Fruit fly (Drosophila melanogaster) whole organism: ENCODE measurements around the gene GNBP1.

Experiments used
- CG8478 ChIP-seq: fragments of >200 bp; optimal IDR thresholded peaks from 2 replicates; lab custom pipeline; 2018; ENCODE audit warnings: inconsistent platforms
- Dll ChIP-seq: fragments of >200 bp; optimal IDR thresholded peaks from 2 replicates; lab custom pipeline; 2017
- EcR ChIP-seq, 2 experiments: fragments of >200 bp; optimal IDR thresholded peaks; 2 replicates each; lab custom pipeline; 2017; ENCODE audit warnings: missing biosample characterization in 2 of 2, missing genetic modification characterization in 2 of 2, missing genetic modification reagents in 2 of 2
- pan ChIP-seq: fragments of >200 bp; optimal IDR thresholded peaks from 2 replicates; lab custom pipeline; 2017
- psq ChIP-seq: fragments of >200 bp; optimal IDR thresholded peaks from 2 replicates; lab custom pipeline; 2017
- usp ChIP-seq: fragments of >200 bp; optimal IDR thresholded peaks from 2 replicates; lab custom pipeline; 2017; ENCODE audit warnings: missing biosample characterization, missing genetic modification characterization, mixed read lengths

The GNBP1 gene

dm6 chr3L:18693887-18694286 is 18.3 kb downstream of the GNBP1 start, which contains the start of gene CG6893:
Gene CG6893 (plus strand): TSS chr3L:18694187.
- TF ChIP-seq usp (GFP tag; lab: Kevin White, UChicago): no peak
- no peak for TF ChIP-seq pan (lab: Kevin White, UChicago)
- no peak for TF ChIP-seq CG8478 (lab: Kevin White, UChicago)
- TF ChIP-seq psq (lab: Kevin White, UChicago): no peak
- no peak for TF ChIP-seq Dll
- no peak for TF ChIP-seq EcR (GFP tag; optimal IDR thresholded peaks at IDR 0.05; lab: Kevin White, UChicago)

DNA sequence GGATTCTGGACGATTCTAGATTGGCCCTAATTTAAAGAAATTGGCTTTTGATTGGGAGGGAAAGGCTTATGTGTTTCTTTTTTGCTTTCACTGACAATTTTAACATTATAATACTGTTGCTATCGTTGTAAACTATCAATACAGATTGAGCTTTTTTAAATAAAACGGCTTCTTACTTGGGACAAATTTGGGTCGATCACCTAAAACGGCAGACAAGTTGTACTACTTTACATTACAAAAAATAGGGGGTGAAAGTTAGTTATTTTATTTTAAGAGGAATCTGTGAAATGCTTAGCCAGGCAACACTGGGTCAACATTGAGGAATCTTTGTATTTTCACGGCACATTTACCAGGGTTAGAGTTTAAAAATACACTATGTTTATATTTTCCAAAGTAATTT is 22.7 kb downstream of the GNBP1 start, which contains the start of gene Dic4:
Gene Dic4 (minus strand): TSS at position 101 of the 400 bp plus-strand sequence.
- TF ChIP-seq usp (GFP tag; lab: Kevin White, UChicago): no peak
- TF ChIP-seq psq (lab: Kevin White, UChicago): no peak
- no peak for TF ChIP-seq CG8478 (lab: Kevin White, UChicago)
- TF ChIP-seq EcR (GFP tag; optimal IDR thresholded peaks at IDR 0.05; lab: Kevin White, UChicago): no peak
- TF ChIP-seq Dll: no peak
- TF ChIP-seq pan (lab: Kevin White, UChicago): no peak

DNA sequence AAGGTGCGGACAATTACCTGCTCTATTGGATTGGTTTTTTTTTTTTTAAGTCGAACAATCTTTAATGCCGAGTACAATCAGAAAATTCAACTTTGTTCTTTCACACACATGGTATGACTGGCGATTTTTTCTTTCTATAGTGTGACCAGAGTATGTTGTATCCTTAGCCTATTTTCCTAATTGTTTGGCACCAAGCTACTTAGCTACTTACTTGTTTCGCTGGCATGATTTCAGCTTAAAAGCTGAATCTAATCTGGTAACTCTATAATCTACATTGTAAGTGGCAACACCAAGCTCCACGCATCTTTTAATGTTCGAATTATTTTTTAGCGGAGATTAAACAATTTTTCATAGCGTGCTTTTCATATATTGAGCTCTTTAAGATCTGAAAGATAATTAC is 47.6 kb downstream of the GNBP1 start, which contains the start of gene CG12477:
Gene CG12477 (minus strand): TSS at position 101 of the 400 bp plus-strand sequence.
- TF ChIP-seq pan (lab: Kevin White, UChicago): no peak
- no peak for TF ChIP-seq CG8478 (lab: Kevin White, UChicago)
- no peak for TF ChIP-seq psq (lab: Kevin White, UChicago)
- no peak for TF ChIP-seq EcR (GFP tag; optimal IDR thresholded peaks at IDR 0.05; lab: Kevin White, UChicago)
- no peak for TF ChIP-seq usp (GFP tag; lab: Kevin White, UChicago)
- no peak for TF ChIP-seq Dll
